1 fruit fly cellular context compared by ENCODE assay signal in genomic region chr3R:15839294-15839693, dm6.
TF ChIP-seq lines count a peak whose summit lies in the region.

Pbp45 (minus strand) TSS chr3R:15839515.

TF ChIP-seq in whole organism, embryonic, 481 proteins besides CTCF, POLR2A, EP300 and RAD21 (continued from another document):
- peak; percentile 34 for TF ChIP-seq BEAF-32 (GFP tag; optimal IDR thresholded peaks at IDR 0.05; lab: Kevin White, UChicago)
- peak; percentile 34 for TF ChIP-seq Sry-δ (GFP tag; optimal IDR thresholded peaks at IDR 0.05; lab: Kevin White, UChicago)
- TF ChIP-seq ATbp (GFP tag; optimal IDR thresholded peaks at IDR 0.05; lab: Kevin White, UChicago): no peak
- TF ChIP-seq CG9932 (GFP tag; IDR thresholded peaks at IDR 0.05; lab: Robert Waterston, UW): peak; percentile 49; the same call in 1 of the 2 replicates
- TF ChIP-seq CG12219 (GFP tag; optimal IDR thresholded peaks at IDR 0.05; lab: Kevin White, UChicago): no peak
- TF ChIP-seq Doc3 (GFP tag; IDR thresholded peaks at IDR 0.05; lab: Robert Waterston, UW; ENCODE audit: partially characterized antibody): 0 out of 3 replicates have a peak, but pooled peaks have one; percentile 23
- no peak for TF ChIP-seq fd64A (GFP tag; optimal IDR thresholded peaks at IDR 0.05; lab: Kevin White, UChicago)
- TF ChIP-seq Hsf (GFP tag; optimal IDR thresholded peaks at IDR 0.05; lab: Kevin White, UChicago): peak; percentile 8
- TF ChIP-seq CG3847 (GFP tag; IDR thresholded peaks at IDR 0.05; lab: Robert Waterston, UW): peak; percentile 27; the same call in 1 of the 2 replicates
- TF ChIP-seq mirr (GFP tag; optimal IDR thresholded peaks at IDR 0.05; lab: Kevin White, UChicago): no peak
- peak; percentile 41 for TF ChIP-seq pzg (GFP tag; optimal IDR thresholded peaks at IDR 0.05; lab: Kevin White, UChicago)
- peak; percentile 88 for TF ChIP-seq CG10267 (tag; optimal IDR thresholded peaks at IDR 0.05; lab: Kevin White, UChicago)
- TF ChIP-seq E2f2 (GFP tag; IDR thresholded peaks at IDR 0.05; lab: Robert Waterston, UW): peak; percentile 92
- TF ChIP-seq CG1233 (GFP tag; optimal IDR thresholded peaks at IDR 0.05; lab: Kevin White, UChicago): no peak
- peak; percentile 29; the same call in 1 of the 2 replicates for TF ChIP-seq amos (GFP tag; IDR thresholded peaks at IDR 0.05; lab: Robert Waterston, UW; ENCODE audit: partially characterized antibody)
- no peak for TF ChIP-seq onecut (GFP tag; IDR thresholded peaks at IDR 0.05; lab: Robert Waterston, UW)
- peak; percentile 51 for TF ChIP-seq Bgb (GFP tag; IDR thresholded peaks at IDR 0.05; lab: Robert Waterston, UW; ENCODE audit: partially characterized antibody)
- TF ChIP-seq fru (optimal IDR thresholded peaks at IDR 0.05; lab: Kevin White, UChicago): no peak
- TF ChIP-seq hkb (optimal IDR thresholded peaks at IDR 0.05; lab: Kevin White, UChicago): no peak
- TF ChIP-seq hkb (GFP tag; IDR thresholded peaks at IDR 0.05; lab: Robert Waterston, UW): no peak
- peak; percentile 56; the same call in 1 of the 3 replicates for TF ChIP-seq zen2 (GFP tag; IDR thresholded peaks at IDR 0.05; lab: Robert Waterston, UW; ENCODE audit: partially characterized antibody)
- TF ChIP-seq Dref (GFP tag; IDR thresholded peaks at IDR 0.05; lab: Robert Waterston, UW): peak; percentile 61
- peak; percentile 7 for TF ChIP-seq CG30403 (GFP tag; optimal IDR thresholded peaks at IDR 0.05; lab: Kevin White, UChicago)
- TF ChIP-seq sens (GFP tag; lab: Kevin White, UChicago): peak; percentile 44
- TF ChIP-seq CG16815 (GFP tag; optimal IDR thresholded peaks at IDR 0.05; lab: Kevin White, UChicago): no peak
- TF ChIP-seq ac (GFP tag; optimal IDR thresholded peaks at IDR 0.05; lab: Kevin White, UChicago): no peak
- TF ChIP-seq Asciz (GFP tag; optimal IDR thresholded peaks at IDR 0.05; lab: Kevin White, UChicago): no peak
- no peak for TF ChIP-seq tup (GFP tag; optimal IDR thresholded peaks at IDR 0.05; lab: Kevin White, UChicago)
- TF ChIP-seq usp (GFP tag; optimal IDR thresholded peaks at IDR 0.05; lab: Kevin White, UChicago): no peak
- peak; percentile 23 for TF ChIP-seq lilli (GFP tag; optimal IDR thresholded peaks at IDR 0.05; lab: Kevin White, UChicago)
- TF ChIP-seq HHEX (GFP tag; optimal IDR thresholded peaks at IDR 0.05; lab: Kevin White, UChicago): no peak
- peak; percentile 13; the same call in 1 of the 2 replicates for TF ChIP-seq slbo (GFP tag; IDR thresholded peaks at IDR 0.05; lab: Robert Waterston, UW)
- TF ChIP-seq cas (GFP tag; IDR thresholded peaks at IDR 0.05; lab: Robert Waterston, UW): no peak
- TF ChIP-seq nerfin-2 (GFP tag; IDR thresholded peaks at IDR 0.05; lab: Robert Waterston, UW; ENCODE audit: partially characterized antibody): no peak
- TF ChIP-seq TFAM (GFP tag; optimal IDR thresholded peaks at IDR 0.05; lab: Kevin White, UChicago): no peak
- peak; percentile 43; the same call in 1 of the 2 replicates for TF ChIP-seq sna (GFP tag; IDR thresholded peaks at IDR 0.05; lab: Robert Waterston, UW; ENCODE audit: partially characterized antibody)
- TF ChIP-seq CG12155 (GFP tag; optimal IDR thresholded peaks at IDR 0.05; lab: Kevin White, UChicago): peak; percentile 13
- peak; percentile 89 for TF ChIP-seq Dp (GFP tag; optimal IDR thresholded peaks at IDR 0.05; lab: Kevin White, UChicago)
- TF ChIP-seq CG2116 (GFP tag; optimal IDR thresholded peaks at IDR 0.05; lab: Kevin White, UChicago): peak; percentile 50
